Worm (Caenorhabditis elegans) whole organism, young adult: ENCODE measurements around the gene cpsf-4.

Source experiments
- Y79H2A.3 ChIP-seq: fragments of 200-800 bp; sonication (Bioruptor generic); conservative IDR thresholded peaks from 2 replicates; pipeline ENCODE4 v1.3.6; 2022; ENCODE audit warnings: missing genetic modification reagents, missing genetic modification characterization, missing compliant biosample characterization
- atf-7 ChIP-seq: sonication (generic microtip); optimal IDR thresholded peaks from 2 replicates; lab custom pipeline; 2017; ENCODE audit warnings: mild to moderate bottlenecking, missing genetic modification characterization, missing compliant biosample characterization
- ceh-100 ChIP-seq: fragments of 200-800 bp; sonication (Bioruptor generic); IDR thresholded peaks from 2 replicates; pipeline ENCODE4 v1.3.6; 2022; ENCODE audit warnings: missing genetic modification reagents, missing genetic modification characterization, missing compliant biosample characterization
- nfya-1 ChIP-seq: sonication (generic microtip); optimal IDR thresholded peaks from 2 replicates; lab custom pipeline; 2017; ENCODE audit warnings: antibody characterized with exemption, missing compliant biosample characterization, missing genetic modification characterization, borderline replicate concordance; ENCODE audit not compliant: insufficient read depth

- no peak for TF ChIP-seq atf-7
- TF ChIP-seq Y79H2A.3: no peak
- no peak for TF ChIP-seq nfya-1 (tag; lab: Kevin White, UChicago)
- no peak for TF ChIP-seq ceh-100
Observed at ce11 chrIV:12057508-12057907, 35.7 kb downstream of the cpsf-4 start, which contains the start of gene K08E4.3.
